Worm (Caenorhabditis elegans) whole organism, L3 larva: ENCODE data around the gene dnj-1.

Source experiments
- aly-2 ChIP-seq: fragments of 150-350 bp; optimal IDR thresholded peaks from 2 replicates; lab custom pipeline; 2014; ENCODE audit warnings: missing biosample characterization, missing genetic modification characterization
- ceh-16 ChIP-seq: sonication (generic microtip); optimal IDR thresholded peaks from 2 replicates; lab custom pipeline; 2017; ENCODE audit warnings: missing biosample characterization, missing genetic modification characterization
- ceh-82 ChIP-seq: fragments of 150-350 bp; optimal IDR thresholded peaks from 2 replicates; lab custom pipeline; 2014; ENCODE audit warnings: missing biosample characterization, missing genetic modification characterization
- ceh-9 ChIP-seq: sonication (generic microtip); optimal IDR thresholded peaks from 2 replicates; lab custom pipeline; 2018; ENCODE audit warnings: missing biosample characterization, missing genetic modification characterization
- daf-12 ChIP-seq: fragments of 150-350 bp; optimal IDR thresholded peaks from 2 replicates; lab custom pipeline; 2014; ENCODE audit warnings: missing biosample characterization, missing genetic modification reagents, missing genetic modification characterization
- egl-27 ChIP-seq: sonication (generic microtip); optimal IDR thresholded peaks from 4 replicates; lab custom pipeline; 2017; ENCODE audit warnings: missing biosample characterization, missing genetic modification reagents, missing genetic modification characterization
- egl-5 ChIP-seq: fragments of 150-350 bp; optimal IDR thresholded peaks from 2 replicates; lab custom pipeline; 2017; ENCODE audit warnings: missing biosample characterization, missing genetic modification reagents, missing genetic modification characterization, inconsistent platforms
- elt-1 ChIP-seq: fragments of 150-350 bp; optimal IDR thresholded peaks from 2 replicates; lab custom pipeline; 2014; ENCODE audit warnings: missing biosample characterization, missing genetic modification characterization
- elt-2 ChIP-seq: sonication (generic microtip); optimal IDR thresholded peaks from 2 replicates; lab custom pipeline; 2016; ENCODE audit warnings: missing genetic modification reagents, mild to moderate bottlenecking, missing genetic modification characterization, missing compliant biosample characterization
- eor-1 ChIP-seq, 2 experiments: fragments of 150-350 bp; optimal IDR thresholded peaks; 2 replicates each; lab custom pipeline; 2014 to 2018; ENCODE audit warnings: missing biosample characterization in 2 of 2, missing genetic modification characterization in 2 of 2
- fkh-10 ChIP-seq: sonication (generic microtip); optimal IDR thresholded peaks from 2 replicates; lab custom pipeline; 2017; ENCODE audit warnings: missing biosample characterization, missing genetic modification reagents, missing genetic modification characterization
- fkh-2 ChIP-seq: fragments of 150-350 bp; optimal IDR thresholded peaks from 2 replicates; lab custom pipeline; 2014; ENCODE audit warnings: missing biosample characterization, missing genetic modification reagents, missing genetic modification characterization
- fos-1 ChIP-seq: fragments of 150-350 bp; optimal IDR thresholded peaks from 2 replicates; lab custom pipeline; 2014; ENCODE audit warnings: missing biosample characterization, missing genetic modification characterization
- hmg-11 ChIP-seq: sonication (generic microtip); optimal IDR thresholded peaks from 2 replicates; lab custom pipeline; 2016; ENCODE audit warnings: missing genetic modification characterization, missing compliant biosample characterization
- jun-1 ChIP-seq: fragments of 150-350 bp; optimal IDR thresholded peaks from 2 replicates; lab custom pipeline; 2014; ENCODE audit warnings: missing biosample characterization, missing genetic modification reagents, missing genetic modification characterization
- lin-15B ChIP-seq: fragments of 150-350 bp; optimal IDR thresholded peaks from 2 replicates; lab custom pipeline; 2014; ENCODE audit warnings: missing biosample characterization, missing genetic modification characterization
- lsy-12 ChIP-seq: sonication (generic microtip); optimal IDR thresholded peaks from 2 replicates; lab custom pipeline; 2016; ENCODE audit warnings: mild to moderate bottlenecking, missing genetic modification characterization, missing compliant biosample characterization
- mdl-1 ChIP-seq: fragments of 150-350 bp; optimal IDR thresholded peaks from 2 replicates; lab custom pipeline; 2014; ENCODE audit warnings: missing biosample characterization, missing genetic modification characterization
- nfya-1 ChIP-seq: sonication (generic microtip); optimal IDR thresholded peaks from 2 replicates; lab custom pipeline; 2017; ENCODE audit warnings: missing genetic modification characterization, mild to moderate bottlenecking, missing compliant biosample characterization, antibody characterized with exemption, moderate library complexity; ENCODE audit not compliant: insufficient read depth
- nhr-11 ChIP-seq: fragments of 150-350 bp; optimal IDR thresholded peaks from 2 replicates; lab custom pipeline; 2014; ENCODE audit warnings: missing biosample characterization, missing genetic modification characterization
- nhr-12 ChIP-seq: fragments of 150-350 bp; optimal IDR thresholded peaks from 2 replicates; lab custom pipeline; 2014; ENCODE audit warnings: missing biosample characterization, missing genetic modification characterization
- nhr-23 ChIP-seq: fragments of 150-350 bp; optimal IDR thresholded peaks from 2 replicates; lab custom pipeline; 2014; ENCODE audit warnings: missing biosample characterization, missing genetic modification reagents, missing genetic modification characterization
- nhr-25 ChIP-seq: sonication (generic microtip); optimal IDR thresholded peaks from 2 replicates; lab custom pipeline; 2017; ENCODE audit warnings: missing biosample characterization, missing genetic modification characterization
- nhr-28 ChIP-seq: fragments of 150-350 bp; optimal IDR thresholded peaks from 2 replicates; lab custom pipeline; 2014; ENCODE audit warnings: missing biosample characterization, missing genetic modification characterization
- nhr-43 ChIP-seq: sonication (generic microtip); optimal IDR thresholded peaks from 2 replicates; lab custom pipeline; 2016; ENCODE audit warnings: mild to moderate bottlenecking, missing genetic modification characterization, missing compliant biosample characterization; ENCODE audit not compliant: poor library complexity, severe bottlenecking
- nhr-67 ChIP-seq: fragments of 150-350 bp; optimal IDR thresholded peaks from 2 replicates; lab custom pipeline; 2014; ENCODE audit warnings: missing biosample characterization, missing genetic modification characterization
- nhr-76 ChIP-seq: fragments of 150-350 bp; sonication (generic microtip); optimal IDR thresholded peaks from 5 replicates; lab custom pipeline; 2014; ENCODE audit warnings: missing biosample characterization, missing genetic modification characterization
- nhr-77 ChIP-seq: fragments of 150-350 bp; optimal IDR thresholded peaks from 2 replicates; lab custom pipeline; 2014; ENCODE audit warnings: missing biosample characterization, missing genetic modification characterization
- pha-4 ChIP-seq: fragments of 150-350 bp; optimal IDR thresholded peaks from 2 replicates; lab custom pipeline; 2014; ENCODE audit warnings: missing biosample characterization, missing genetic modification reagents, missing genetic modification characterization
- pqm-1 ChIP-seq: fragments of 150-350 bp; optimal IDR thresholded peaks from 2 replicates; lab custom pipeline; 2017; ENCODE audit warnings: missing biosample characterization, missing genetic modification characterization, inconsistent platforms
- sea-2 ChIP-seq: fragments of 150-350 bp; sonication (generic microtip); optimal IDR thresholded peaks from 4 replicates; lab custom pipeline; 2014; ENCODE audit warnings: missing biosample characterization, missing genetic modification reagents, missing genetic modification characterization
- skn-1 ChIP-seq: fragments of 150-350 bp; optimal IDR thresholded peaks from 2 replicates; lab custom pipeline; 2014; ENCODE audit warnings: missing biosample characterization, missing genetic modification characterization
- snpc-4 ChIP-seq: fragments of 150-350 bp; optimal IDR thresholded peaks from 2 replicates; lab custom pipeline; 2014; ENCODE audit warnings: missing biosample characterization, missing genetic modification characterization
- tbx-2 ChIP-seq: sonication (generic microtip); optimal IDR thresholded peaks from 2 replicates; lab custom pipeline; 2016; ENCODE audit warnings: mild to moderate bottlenecking, missing genetic modification characterization, missing compliant biosample characterization
- unc-39 ChIP-seq: sonication (generic microtip); optimal IDR thresholded peaks from 4 replicates; lab custom pipeline; 2017; ENCODE audit warnings: missing biosample characterization, missing genetic modification characterization
- unc-62 ChIP-seq: fragments of 150-350 bp; sonication (generic microtip); optimal IDR thresholded peaks from 4 replicates; lab custom pipeline; 2014; ENCODE audit warnings: missing biosample characterization, missing genetic modification reagents, missing genetic modification characterization
- ztf-11 ChIP-seq: fragments of 150-350 bp; optimal IDR thresholded peaks from 2 replicates; lab custom pipeline; 2014; ENCODE audit warnings: missing biosample characterization, missing genetic modification characterization
- ztf-4 ChIP-seq: fragments of 150-350 bp; optimal IDR thresholded peaks from 2 replicates; lab custom pipeline; 2014; ENCODE audit warnings: missing biosample characterization, missing genetic modification characterization

Gene dnj-1

ce11 chrIV:11329269-11329668 is 30.4 kb downstream of the dnj-1 start, which contains the start of gene leo-1:
TSS of gene leo-1 (minus strand) at chrIV:11329369.
- TF ChIP-seq nhr-67 (no peak), nhr-77 (tag; lab: Kevin White, UChicago) (no peak), fos-1 (tag; lab: Kevin White, UChicago) (no peak), egl-5 (tag; lab: Kevin White, UChicago) (no peak), unc-39 (tag; lab: Kevin White, UChicago) (no peak), daf-12 (no peak), nhr-11 (tag; lab: Kevin White, UChicago) (no peak), nhr-25 (tag; lab: Kevin White, UChicago) (no peak), snpc-4 (tag; lab: Kevin White, UChicago) (no peak), fkh-2 (tag; lab: Kevin White, UChicago) (no peak)
- TF ChIP-seq, all 47 proteins: peak for 0

- TF ChIP-seq pha-4 (tag; lab: Kevin White, UChicago) = peak; percentile 43
- no peak for TF ChIP-seq fkh-2 (tag; lab: Kevin White, UChicago)
- TF ChIP-seq egl-27 = no peak
- no peak for TF ChIP-seq nfya-1
- TF ChIP-seq ztf-4 (tag; lab: Kevin White, UChicago) = no peak
- peak; percentile 24 for TF ChIP-seq lin-15B (tag; lab: Kevin White, UChicago)
- TF ChIP-seq ceh-9 (tag; lab: Kevin White, UChicago) = no peak
Measured at ce11 chrIV:11332751-11333150, 33.9 kb downstream of the dnj-1 start, which contains the start of gene sart-3. TSS of gene sart-3 (minus strand) at chrIV:11332969.

- TF ChIP-seq nhr-12 (tag; lab: Kevin White, UChicago) = no peak
Measured at ce11 chrIV:11336180-11336579, 37.3 kb downstream of the dnj-1 start.

- TF ChIP-seq elt-1 (tag; lab: Kevin White, UChicago) (no peak), snpc-4 (tag; lab: Kevin White, UChicago) (no peak), tbx-2 (tag; lab: Kevin White, UChicago) (no peak), jun-1 (tag; lab: Kevin White, UChicago) (no peak), fkh-10 (GFP tag; lab: Kevin White, UChicago) (no peak), skn-1 (no peak), ceh-82 (no peak), nhr-28 (tag; lab: Kevin White, UChicago) (no peak), hmg-11 (tag; lab: Kevin White, UChicago) (no peak), nhr-76 (tag; lab: Kevin White, UChicago) (no peak), nhr-43 (tag; lab: Kevin White, UChicago) (no peak), unc-39 (tag; lab: Kevin White, UChicago) (no peak), nhr-12 (tag; lab: Kevin White, UChicago) (no peak), unc-62 (GFP tag; lab: Kevin White, UChicago) (no peak), nhr-77 (tag; lab: Kevin White, UChicago) (no peak), egl-5 (tag; lab: Kevin White, UChicago) (no peak), egl-27 (no peak), mdl-1 (tag; lab: Kevin White, UChicago) (no peak), aly-2 (no peak), nhr-23 (no peak)
Measured at ce11 chrIV:11337021-11337420, 38.2 kb downstream of the dnj-1 start, which contains the start of gene F54E12.2. TSS of gene F54E12.2 (minus strand) at chrIV:11337184.

ce11 chrIV:11340735-11341443 is 42.1 kb downstream of the dnj-1 start:
- TF ChIP-seq sea-2 (GFP tag; lab: Kevin White, UChicago) = no peak
- TF ChIP-seq ztf-11 = no peak
- TF ChIP-seq nhr-25 (tag; lab: Kevin White, UChicago) = no peak
- TF ChIP-seq nhr-76 (tag; lab: Kevin White, UChicago) = no peak
- TF ChIP-seq ceh-9 (tag; lab: Kevin White, UChicago) = no peak
- TF ChIP-seq elt-1 (tag; lab: Kevin White, UChicago) = no peak
- TF ChIP-seq lsy-12 (tag; lab: Kevin White, UChicago) = no peak
- TF ChIP-seq nhr-11 (tag; lab: Kevin White, UChicago) = no peak
- no peak for TF ChIP-seq fos-1 (tag; lab: Kevin White, UChicago)
- no peak for TF ChIP-seq ceh-82
- no peak for TF ChIP-seq nhr-12 (tag; lab: Kevin White, UChicago)
- no peak for TF ChIP-seq eor-1 (tag; optimal IDR thresholded peaks at IDR 0.05; lab: Kevin White, UChicago)
- no peak for TF ChIP-seq fkh-2 (tag; lab: Kevin White, UChicago)
- no peak for TF ChIP-seq pqm-1 (tag; lab: Kevin White, UChicago)
- TF ChIP-seq ceh-16 = no peak
- no peak for TF ChIP-seq daf-12
- no peak for TF ChIP-seq elt-2 (tag; lab: Kevin White, UChicago)
- TF ChIP-seq nhr-43 (tag; lab: Kevin White, UChicago) = no peak
- TF ChIP-seq egl-5 (tag; lab: Kevin White, UChicago) = no peak
- TF ChIP-seq jun-1 (tag; lab: Kevin White, UChicago) = no peak
